Worm (Caenorhabditis elegans) whole organism, young adult: ENCODE measurements around the gene ceh-16.

ENCODE experiments used
- B0019.2 ChIP-seq: fragments of 200-800 bp; sonication (Bioruptor generic); conservative IDR thresholded peaks from 2 replicates; pipeline ENCODE4 v1.3.6; 2022; ENCODE audit warnings: missing genetic modification reagents, missing genetic modification characterization, missing compliant biosample characterization
- B0035.1 ChIP-seq: sonication (generic microtip); optimal IDR thresholded peaks from 2 replicates; lab custom pipeline; 2016; ENCODE audit warnings: missing genetic modification characterization, mild to moderate bottlenecking, missing compliant biosample characterization, missing genotype, missing genetic modification reagents
- F23B12.7 ChIP-seq: sonication (generic microtip); optimal IDR thresholded peaks from 2 replicates; lab custom pipeline; 2017; ENCODE audit warnings: missing genetic modification characterization, mild to moderate bottlenecking, missing compliant biosample characterization, antibody characterized with exemption, moderate library complexity; ENCODE audit not compliant: insufficient read depth
- F33H1.4 ChIP-seq: fragments of 200-800 bp; sonication (Bioruptor generic); IDR thresholded peaks from 2 replicates; pipeline ENCODE4 v1.3.6; 2022; ENCODE audit warnings: missing genetic modification reagents, missing genetic modification characterization, missing compliant biosample characterization
- F37B4.10 ChIP-seq: fragments of 200-800 bp; sonication (Bioruptor generic); IDR thresholded peaks from 2 replicates; pipeline ENCODE4 v1.3.6; 2022; ENCODE audit warnings: missing genetic modification characterization, missing compliant biosample characterization
- F49E8.2 ChIP-seq: sonication (generic microtip); optimal IDR thresholded peaks from 3 replicates; lab custom pipeline; 2017; ENCODE audit warnings: missing genetic modification characterization, mild to moderate bottlenecking, missing compliant biosample characterization, antibody characterized with exemption, moderate library complexity; ENCODE audit not compliant: insufficient read depth
- K11D2.4 ChIP-seq: fragments of 200-800 bp; sonication (Bioruptor generic); IDR thresholded peaks from 2 replicates; pipeline ENCODE4 v1.3.6; 2022; ENCODE audit warnings: missing genetic modification reagents, missing genetic modification characterization, missing compliant biosample characterization
- T07F8.4 ChIP-seq: sonication (generic microtip); optimal IDR thresholded peaks from 2 replicates; lab custom pipeline; 2016; ENCODE audit warnings: mild to moderate bottlenecking, missing genetic modification characterization, moderate library complexity, missing compliant biosample characterization
- T26A5.8 ChIP-seq: sonication (generic microtip); optimal IDR thresholded peaks from 2 replicates; lab custom pipeline; 2016; ENCODE audit warnings: missing genetic modification characterization, missing compliant biosample characterization
- Y53F4B.3 ChIP-seq: fragments of 200-800 bp; sonication (Bioruptor generic); IDR thresholded peaks from 2 replicates; pipeline ENCODE4 v1.3.6; 2022; ENCODE audit warnings: missing genetic modification reagents, missing genetic modification characterization, missing compliant biosample characterization
- Y67H2A.10 ChIP-seq: fragments of 200-800 bp; sonication (Bioruptor generic); conservative IDR thresholded peaks from 2 replicates; pipeline ENCODE4 v1.3.6; 2022; ENCODE audit warnings: missing genetic modification reagents, missing genetic modification characterization, missing compliant biosample characterization
- Y79H2A.3 ChIP-seq: fragments of 200-800 bp; sonication (Bioruptor generic); conservative IDR thresholded peaks from 2 replicates; pipeline ENCODE4 v1.3.6; 2022; ENCODE audit warnings: missing genetic modification reagents, missing genetic modification characterization, missing compliant biosample characterization
- ZK185.1 ChIP-seq: sonication (generic microtip); optimal IDR thresholded peaks from 2 replicates; lab custom pipeline; 2016; ENCODE audit warnings: mild to moderate bottlenecking, missing genetic modification characterization, missing compliant biosample characterization; ENCODE audit not compliant: poor library complexity, severe bottlenecking
- ama-1 ChIP-seq, 3 experiments: fragments of 150-350 bp in 1 of 3; sonication (generic microtip) in 2 of 3; optimal IDR thresholded peaks; 2 replicates each; lab custom pipeline; 2014 to 2018; ENCODE audit warnings: missing biosample characterization in 2 of 3, missing genetic modification characterization in 2 of 3, missing genetic modification reagents in 2 of 3
- aptf-2 ChIP-seq: fragments of 200-800 bp; sonication (Bioruptor generic); conservative IDR thresholded peaks from 2 replicates; pipeline ENCODE4 v1.3.6; 2022; ENCODE audit warnings: missing genetic modification reagents, missing genetic modification characterization, missing compliant biosample characterization
- athp-1 ChIP-seq: sonication (generic microtip); optimal IDR thresholded peaks from 2 replicates; lab custom pipeline; 2017; ENCODE audit warnings: mild to moderate bottlenecking, missing genetic modification characterization, missing compliant biosample characterization
- bed-1 ChIP-seq: fragments of 200-800 bp; sonication (Bioruptor generic); IDR thresholded peaks from 2 replicates; pipeline ENCODE4 v1.3.6; 2022; ENCODE audit warnings: missing genetic modification reagents, missing genetic modification characterization, missing compliant biosample characterization
- bed-2 ChIP-seq: fragments of 200-800 bp; sonication (Bioruptor generic); IDR thresholded peaks from 2 replicates; pipeline ENCODE4 v1.3.6; 2022; ENCODE audit warnings: missing genetic modification reagents, missing genetic modification characterization, missing compliant biosample characterization
- cebp-1 ChIP-seq, 2 experiments: fragments of 200-800 bp in 1 of 2; sonication (Bioruptor generic) in 1 of 2; sonication (generic microtip) in 1 of 2; IDR thresholded peaks in 1 of 2; optimal IDR thresholded peaks in 1 of 2; 2 replicates each; pipeline versions ENCODE4 v1.3.6 to Lab custom; 2017 to 2022; ENCODE audit warnings: missing compliant biosample characterization in 2 of 2, missing genetic modification characterization in 2 of 2, mild to moderate bottlenecking in 1 of 2, missing genetic modification reagents in 1 of 2, moderate library complexity in 1 of 2
- ceh-40 ChIP-seq: fragments of 200-800 bp; sonication (Bioruptor generic); IDR thresholded peaks from 2 replicates; pipeline ENCODE4 v1.3.6; 2022; ENCODE audit warnings: missing genetic modification characterization, missing compliant biosample characterization
- ceh-79 ChIP-seq: sonication (generic microtip); optimal IDR thresholded peaks from 2 replicates; lab custom pipeline; 2017; ENCODE audit warnings: mild to moderate bottlenecking, missing genetic modification characterization, missing compliant biosample characterization
- ceh-91 ChIP-seq: fragments of 200-800 bp; sonication (Bioruptor generic); IDR thresholded peaks from 2 replicates; pipeline ENCODE4 v1.3.6; 2022; ENCODE audit warnings: missing genetic modification reagents, missing genetic modification characterization, missing compliant biosample characterization
- chd-7 ChIP-seq: sonication (generic microtip); optimal IDR thresholded peaks from 2 replicates; lab custom pipeline; 2016; ENCODE audit warnings: mild to moderate bottlenecking, missing genetic modification characterization, moderate library complexity, missing compliant biosample characterization
- dox-1 ChIP-seq: fragments of 200-800 bp; sonication (Bioruptor generic); IDR thresholded peaks from 2 replicates; pipeline ENCODE4 v1.3.6; 2022; ENCODE audit warnings: missing genetic modification reagents, missing genetic modification characterization, missing compliant biosample characterization
- dpff-1 ChIP-seq: sonication (generic microtip); optimal IDR thresholded peaks from 2 replicates; lab custom pipeline; 2017; ENCODE audit warnings: mild to moderate bottlenecking, missing genetic modification characterization, missing compliant biosample characterization
- fkh-3 ChIP-seq: sonication (generic microtip); optimal IDR thresholded peaks from 2 replicates; lab custom pipeline; 2016; ENCODE audit warnings: mild to moderate bottlenecking, missing genetic modification characterization, missing compliant biosample characterization
- hmg-1.2 ChIP-seq: fragments of 200-800 bp; sonication (Bioruptor generic); IDR thresholded peaks from 2 replicates; pipeline ENCODE4 v1.3.6; 2022; ENCODE audit warnings: missing genetic modification reagents, missing genetic modification characterization, missing compliant biosample characterization
- hsf-1 ChIP-seq: fragments of 200-800 bp; sonication (Bioruptor generic); IDR thresholded peaks from 2 replicates; pipeline ENCODE4 v1.3.6; 2022; ENCODE audit warnings: missing genetic modification reagents, missing genetic modification characterization, missing compliant biosample characterization
- lin-35 ChIP-seq, 3 experiments: fragments of 150-350 bp in 2 of 3; sonication (generic microtip) in 1 of 3; optimal IDR thresholded peaks; 2 replicates each; lab custom pipeline; 2014 to 2018; ENCODE audit warnings: missing biosample characterization in 3 of 3, missing genetic modification characterization in 3 of 3, missing genetic modification reagents in 3 of 3
- lin-54 ChIP-seq: fragments of 200-800 bp; sonication (Bioruptor generic); optimal IDR thresholded peaks from 2 replicates; lab custom pipeline; 2018; ENCODE audit warnings: mild to moderate bottlenecking, missing genetic modification characterization, missing compliant biosample characterization
- lsl-1 ChIP-seq: fragments of 200-800 bp; sonication (Bioruptor generic); optimal IDR thresholded peaks from 2 replicates; lab custom pipeline; 2018; ENCODE audit warnings: mild to moderate bottlenecking, missing genetic modification characterization, moderate library complexity, missing compliant biosample characterization
- madf-6 ChIP-seq: fragments of 200-800 bp; sonication (Bioruptor generic); IDR thresholded peaks from 2 replicates; pipeline ENCODE4 v1.3.6; 2022; ENCODE audit warnings: missing genetic modification reagents, missing genetic modification characterization, missing compliant biosample characterization
- mcd-1 ChIP-seq: fragments of 200-800 bp; sonication (Bioruptor generic); IDR thresholded peaks from 2 replicates; pipeline ENCODE4 v1.3.6; 2022; ENCODE audit warnings: missing genetic modification reagents, missing genetic modification characterization, missing compliant biosample characterization
- nfya-2 ChIP-seq: fragments of 200-800 bp; sonication (Bioruptor generic); IDR thresholded peaks from 2 replicates; pipeline ENCODE4 v1.3.6; 2022; ENCODE audit warnings: missing genetic modification reagents, missing genetic modification characterization, missing compliant biosample characterization
- nhr-120 ChIP-seq: fragments of 200-800 bp; sonication (Bioruptor generic); IDR thresholded peaks from 2 replicates; pipeline ENCODE4 v1.3.6; 2022; ENCODE audit warnings: missing genetic modification characterization, missing compliant biosample characterization
- nhr-90 ChIP-seq: sonication (generic microtip); optimal IDR thresholded peaks from 2 replicates; lab custom pipeline; 2016; ENCODE audit warnings: missing genotype, mild to moderate bottlenecking, missing genetic modification characterization, missing compliant biosample characterization
- pha-4 ChIP-seq: fragments of 150-350 bp; sonication (generic microtip); optimal IDR thresholded peaks from 2 replicates; lab custom pipeline; 2014; ENCODE audit warnings: missing biosample characterization, missing genetic modification reagents, missing genetic modification characterization
- rec-8 ChIP-seq, 2 experiments: sonication (generic microtip); optimal IDR thresholded peaks; 2 replicates each; lab custom pipeline; 2016; ENCODE audit warnings: mild to moderate bottlenecking in 2 of 2, missing genetic modification characterization in 2 of 2, missing genetic modification reagents in 2 of 2, missing genotype in 2 of 2, missing biosample characterization in 1 of 2, missing compliant biosample characterization in 1 of 2, moderate library complexity in 1 of 2
- repo-1 ChIP-seq: sonication (generic microtip); optimal IDR thresholded peaks from 2 replicates; lab custom pipeline; 2017; ENCODE audit warnings: mild to moderate bottlenecking, missing genetic modification characterization, missing compliant biosample characterization
- rpc-1 ChIP-seq, 2 experiments: fragments of 150-350 bp in 1 of 2; sonication (generic microtip) in 1 of 2; optimal IDR thresholded peaks; 2 replicates each; lab custom pipeline; 2014 to 2018; ENCODE audit warnings: missing biosample characterization in 1 of 2, missing genetic modification characterization in 1 of 2, missing genetic modification reagents in 1 of 2, missing genotype in 1 of 2
- snpc-1.1 ChIP-seq: sonication (generic microtip); optimal IDR thresholded peaks from 2 replicates; lab custom pipeline; 2017; ENCODE audit warnings: missing genetic modification characterization, mild to moderate bottlenecking, missing compliant biosample characterization, antibody characterized with exemption, moderate library complexity, missing genotype, missing genetic modification reagents; ENCODE audit not compliant: insufficient read depth
- sptf-2 ChIP-seq: fragments of 200-800 bp; sonication (Bioruptor generic); optimal IDR thresholded peaks from 2 replicates; lab custom pipeline; 2018; ENCODE audit warnings: mild to moderate bottlenecking, missing genetic modification characterization, missing compliant biosample characterization
- xnd-1 ChIP-seq: sonication (generic microtip); optimal IDR thresholded peaks from 2 replicates; lab custom pipeline; 2016; ENCODE audit warnings: missing genotype, missing genetic modification reagents, missing genetic modification characterization, missing compliant biosample characterization
- zim-3 ChIP-seq: sonication (generic microtip); optimal IDR thresholded peaks from 2 replicates; lab custom pipeline; 2017; ENCODE audit warnings: mild to moderate bottlenecking, missing genetic modification characterization, moderate library complexity, missing compliant biosample characterization
- ztf-22 ChIP-seq: fragments of 200-800 bp; sonication (Bioruptor generic); optimal IDR thresholded peaks from 2 replicates; lab custom pipeline; 2018; ENCODE audit warnings: mild to moderate bottlenecking, missing genetic modification characterization, moderate library complexity, missing compliant biosample characterization
- ztf-28 ChIP-seq: fragments of 200-800 bp; sonication (Bioruptor generic); IDR thresholded peaks from 2 replicates; pipeline ENCODE4 v1.3.6; 2022; ENCODE audit warnings: missing genetic modification reagents, missing genetic modification characterization, missing compliant biosample characterization
- ztf-3 ChIP-seq: fragments of 200-800 bp; sonication (Bioruptor generic); optimal IDR thresholded peaks from 2 replicates; lab custom pipeline; 2018; ENCODE audit warnings: mild to moderate bottlenecking, missing genetic modification characterization, missing compliant biosample characterization

The ceh-16 gene

ce11 chrIII:8658367-8658761 lies 35.8 kb downstream of the ceh-16 start:
- TF ChIP-seq nfya-2 (no peak), repo-1 (peak; percentile 51), Y79H2A.3 (GFP tag; lab: Robert Waterston, UW) (no peak), rec-8 (tag; optimal IDR thresholded peaks at IDR 0.05; lab: Kevin White, UChicago) (no peak), xnd-1 (tag; lab: Kevin White, UChicago) (no peak), hmg-1.2 (GFP tag; lab: Robert Waterston, UW) (peak; percentile 58), athp-1 (tag; lab: Kevin White, UChicago) (no peak), bed-1 (0 out of 2 replicates have a peak, but pooled peaks have one; percentile 79), sptf-2 (GFP tag; lab: Kevin White, UChicago) (no peak), cebp-1 (GFP tag; IDR thresholded peaks at IDR 0.05; lab: Robert Waterston, UW) (no peak), cebp-1 (tag; optimal IDR thresholded peaks at IDR 0.05; lab: Kevin White, UChicago) (peak; percentile 81), Y53F4B.3 (GFP tag; lab: Robert Waterston, UW) (no peak), dox-1 (GFP tag; lab: Robert Waterston, UW) (peak; percentile 52; the same call in 1 of the 2 replicates), Y67H2A.10 (no peak), snpc-1.1 (tag; lab: Kevin White, UChicago) (no peak), ceh-91 (no peak), T07F8.4 (tag; lab: Kevin White, UChicago) (no peak), ceh-40 (GFP tag; lab: Robert Waterston, UW) (no peak), ztf-3 (GFP tag; lab: Kevin White, UChicago) (peak; percentile 5), zim-3 (tag; lab: Kevin White, UChicago) (no peak), B0035.1 (tag; lab: Kevin White, UChicago) (no peak), B0019.2 (GFP tag; lab: Robert Waterston, UW) (no peak), lin-35 (GFP tag; optimal IDR thresholded peaks at IDR 0.05; lab: Kevin White, UChicago) (no peak), ceh-79 (tag; lab: Kevin White, UChicago) (no peak), ama-1 (optimal IDR thresholded peaks at IDR 0.05; lab: Kevin White, UChicago) (peak; percentile 9), ama-1 (GFP tag; optimal IDR thresholded peaks at IDR 0.05; lab: Kevin White, UChicago) (no peak), ztf-28 (no peak), dpff-1 (tag; lab: Kevin White, UChicago) (no peak), F33H1.4 (no peak), mcd-1 (GFP tag; lab: Robert Waterston, UW) (peak; percentile 46; the same call in 1 of the 2 replicates), nhr-90 (tag; lab: Kevin White, UChicago) (peak; percentile 38), T26A5.8 (no peak), hsf-1 (peak; percentile 91), aptf-2 (GFP tag; lab: Robert Waterston, UW) (no peak), ZK185.1 (tag; lab: Kevin White, UChicago) (peak; percentile 39), F23B12.7 (tag; lab: Kevin White, UChicago) (no peak), madf-6 (GFP tag; lab: Robert Waterston, UW) (no peak), pha-4 (tag; lab: Kevin White, UChicago) (no peak), ztf-22 (GFP tag; lab: Kevin White, UChicago) (peak; percentile 64), K11D2.4 (GFP tag; lab: Robert Waterston, UW) (peak; percentile 74), F37B4.10 (GFP tag; lab: Robert Waterston, UW) (no peak), bed-2 (GFP tag; lab: Robert Waterston, UW) (no peak), F49E8.2 (tag; lab: Kevin White, UChicago) (no peak), lin-54 (GFP tag; lab: Kevin White, UChicago) (peak; percentile 24), fkh-3 (no peak), lsl-1 (GFP tag; lab: Kevin White, UChicago) (no peak), nhr-120 (no peak), chd-7 (tag; lab: Kevin White, UChicago) (peak; percentile 88), rpc-1 (optimal IDR thresholded peaks at IDR 0.05; lab: Kevin White, UChicago) (no peak), rpc-1 (tag; optimal IDR thresholded peaks at IDR 0.05; lab: Kevin White, UChicago) (no peak)
